Fruit fly (Drosophila melanogaster) S2 (cell line): ENCODE results near the gene CG3306.

Source experiments
- CG8478 ChIP-seq: fragments of >200 bp; optimal IDR thresholded peaks from 2 replicates; lab custom pipeline; 2018
- CTCF ChIP-seq, 2 experiments: fragments of >200 bp; optimal IDR thresholded peaks; 2 replicates each; lab custom pipeline; 2018

CG3306 gene

DNA sequence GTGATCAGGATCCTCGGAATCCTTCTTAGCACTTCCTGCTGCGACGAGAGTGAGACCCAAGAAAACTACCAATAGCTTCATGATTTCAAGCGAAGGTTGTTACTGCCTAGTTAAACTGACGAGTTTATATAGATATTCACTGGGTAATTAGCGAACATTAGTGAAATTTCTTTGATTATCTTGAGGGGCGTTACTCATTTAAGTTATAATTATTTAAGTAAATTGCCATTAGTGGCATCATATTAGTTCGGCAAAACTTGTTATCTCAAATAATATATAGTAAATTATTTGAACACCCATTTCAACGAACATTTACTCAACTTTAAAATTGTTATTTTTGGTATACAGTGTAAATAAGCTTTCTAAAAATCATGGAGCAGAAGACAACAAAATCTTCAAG, at the start of gene CG3306, which contains the start of gene CG3088:
CG3306 (plus strand) TSS at position 299 of the 400 bp plus-strand sequence.
CG3088 (minus strand) TSS at position 101 of the 400 bp plus-strand sequence.
- TF ChIP-seq CG8478 (lab: Kevin White, UChicago), result no peak
- no peak for TF ChIP-seq CTCF (optimal IDR thresholded peaks at IDR 0.05; lab: Kevin White, UChicago)

DNA sequence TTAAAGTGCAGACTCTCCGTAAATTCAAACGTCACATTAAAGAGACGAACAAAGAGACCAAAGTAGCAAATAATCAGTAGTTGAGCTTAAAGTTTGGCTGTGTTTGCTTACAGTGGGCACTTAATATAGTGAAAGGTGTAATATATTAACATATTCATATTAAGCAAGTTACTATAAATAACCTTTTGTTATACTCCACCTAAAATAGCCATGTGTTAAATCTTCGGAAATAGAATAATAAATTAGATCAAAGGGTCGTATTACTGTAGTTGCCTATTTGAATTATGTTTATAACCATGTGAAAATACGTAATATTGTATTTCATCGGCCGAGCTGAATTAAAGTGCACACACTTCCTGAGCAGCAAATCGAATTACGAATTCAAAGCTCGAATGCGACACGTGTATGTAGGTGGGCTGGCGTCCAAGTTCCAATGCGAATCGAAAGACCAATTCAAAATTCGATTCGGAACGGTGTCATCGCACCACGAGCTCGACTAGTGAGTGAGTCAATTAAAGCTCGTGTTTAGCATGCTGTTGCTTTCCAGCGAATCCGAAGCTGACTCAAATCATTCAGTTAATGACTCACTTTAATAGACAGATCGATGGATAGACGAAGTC, 49.0 kb upstream of the CG3306 start:
- TF ChIP-seq CTCF (optimal IDR thresholded peaks at IDR 0.05; lab: Kevin White, UChicago) (no peak), CG8478 (lab: Kevin White, UChicago) (no peak)

- TF ChIP-seq CTCF (optimal IDR thresholded peaks at IDR 0.05; lab: Kevin White, UChicago) (no peak), CG8478 (lab: Kevin White, UChicago) (no peak)
These were observed 46.3 kb upstream of the CG3306 start for dm6 chr3L:9555004-9555403.

- no peak for TF ChIP-seq CG8478 (lab: Kevin White, UChicago)
- TF ChIP-seq CTCF (optimal IDR thresholded peaks at IDR 0.05; lab: Kevin White, UChicago), result no peak
These were observed 44.7 kb upstream of the CG3306 start for dm6 chr3L:9556666-9557065.

dm6 chr3L:9559040-9559439, 42.3 kb upstream of the CG3306 start:
- no peak for TF ChIP-seq CG8478 (lab: Kevin White, UChicago)

dm6 chr3L:9566849-9567248, 34.5 kb upstream of the CG3306 start:
- TF ChIP-seq CG8478 (lab: Kevin White, UChicago) (no peak), CTCF (optimal IDR thresholded peaks at IDR 0.05; lab: Kevin White, UChicago) (no peak)

- TF ChIP-seq CTCF (optimal IDR thresholded peaks at IDR 0.05; lab: Kevin White, UChicago) (no peak), CG8478 (lab: Kevin White, UChicago) (no peak)
These were observed 33.6 kb upstream of the CG3306 start for dm6 chr3L:9567748-9568147.

DNA sequence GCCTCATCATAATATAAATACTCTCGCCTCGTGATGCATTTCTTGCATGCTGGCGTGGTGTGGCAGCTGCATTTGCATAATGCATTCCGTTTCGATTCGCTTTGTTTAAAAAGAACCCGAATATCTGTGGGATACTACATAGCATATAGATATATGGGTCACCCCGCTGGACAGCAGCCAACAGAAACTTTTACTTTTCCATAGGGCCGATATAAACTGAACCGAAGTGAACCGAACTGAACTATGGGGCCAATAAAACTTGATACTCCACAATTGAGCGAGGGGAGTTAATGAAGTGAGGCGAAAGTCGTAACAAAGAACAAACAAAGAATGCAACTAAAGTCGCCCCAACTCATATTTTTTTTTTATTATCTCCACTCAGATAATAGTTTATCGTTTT, 32.1 kb upstream of the CG3306 start:
- no peak for TF ChIP-seq CG8478 (lab: Kevin White, UChicago)
- TF ChIP-seq CTCF (optimal IDR thresholded peaks at IDR 0.05; lab: Kevin White, UChicago), result no peak

dm6 chr3L:9569849-9570248, 31.5 kb upstream of the CG3306 start:
- no peak for TF ChIP-seq CTCF (optimal IDR thresholded peaks at IDR 0.05; lab: Kevin White, UChicago)
- no peak for TF ChIP-seq CG8478 (lab: Kevin White, UChicago)

DNA sequence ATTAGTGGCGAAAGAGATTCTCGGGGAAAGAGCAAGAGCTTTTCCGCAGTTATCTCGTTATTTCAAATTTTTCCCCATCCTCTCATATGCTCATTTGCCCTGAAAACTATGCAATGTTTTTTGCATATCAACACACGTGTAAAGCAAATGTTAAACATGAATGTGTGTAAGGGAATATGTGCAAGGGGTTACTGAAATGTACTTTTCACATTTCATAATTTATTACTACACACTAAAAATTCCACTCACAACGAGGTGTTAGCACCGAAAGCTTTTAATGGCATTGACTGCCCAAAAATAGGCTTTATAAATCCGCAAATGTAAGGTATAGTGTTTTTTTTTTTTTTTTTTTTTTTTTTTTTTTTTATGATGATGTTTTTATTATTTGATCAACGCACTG, 29.7 kb upstream of the CG3306 start:
- TF ChIP-seq CG8478 (lab: Kevin White, UChicago), result no peak
- TF ChIP-seq CTCF (optimal IDR thresholded peaks at IDR 0.05; lab: Kevin White, UChicago), result no peak

dm6 chr3L:9583388-9583787, 17.9 kb upstream of the CG3306 start:
- TF ChIP-seq CTCF (optimal IDR thresholded peaks at IDR 0.05; lab: Kevin White, UChicago) (no peak), CG8478 (lab: Kevin White, UChicago) (no peak)

dm6 chr3L:9597464-9597863, 3.9 kb upstream of the CG3306 start, which contains the start of gene Tmc:
TSS of gene Tmc (plus strand) at chr3L:9597764.
- TF ChIP-seq CG8478 (lab: Kevin White, UChicago) (no peak), CTCF (optimal IDR thresholded peaks at IDR 0.05; lab: Kevin White, UChicago) (no peak)

dm6 chr3L:9598688-9599087, 2.6 kb upstream of the CG3306 start, which contains the start of gene CG3222:
TSS of gene CG3222 (plus strand) at chr3L:9598988.
- TF ChIP-seq CG8478 (lab: Kevin White, UChicago) (no peak), CTCF (optimal IDR thresholded peaks at IDR 0.05; lab: Kevin White, UChicago) (no peak)

dm6 chr3L:9613960-9614588, 12.8 kb downstream of the CG3306 start:
- TF ChIP-seq CG8478 (lab: Kevin White, UChicago), result no peak
- TF ChIP-seq CTCF (optimal IDR thresholded peaks at IDR 0.05; lab: Kevin White, UChicago), result peak; percentile 82 to 96

- peak in 1 of 2 experiments; percentile 14 for TF ChIP-seq CTCF (optimal IDR thresholded peaks at IDR 0.05; lab: Kevin White, UChicago)
- TF ChIP-seq CG8478 (lab: Kevin White, UChicago), result no peak
These were observed 13.5 kb downstream of the CG3306 start, which contains the start of gene LanB2 for dm6 chr3L:9614589-9615442. TSS of gene LanB2 (plus strand) at chr3L:9614914.
